Fruit fly (Drosophila melanogaster): ENCODE results near the gene CG14974.

The CG14974 gene

DNA sequence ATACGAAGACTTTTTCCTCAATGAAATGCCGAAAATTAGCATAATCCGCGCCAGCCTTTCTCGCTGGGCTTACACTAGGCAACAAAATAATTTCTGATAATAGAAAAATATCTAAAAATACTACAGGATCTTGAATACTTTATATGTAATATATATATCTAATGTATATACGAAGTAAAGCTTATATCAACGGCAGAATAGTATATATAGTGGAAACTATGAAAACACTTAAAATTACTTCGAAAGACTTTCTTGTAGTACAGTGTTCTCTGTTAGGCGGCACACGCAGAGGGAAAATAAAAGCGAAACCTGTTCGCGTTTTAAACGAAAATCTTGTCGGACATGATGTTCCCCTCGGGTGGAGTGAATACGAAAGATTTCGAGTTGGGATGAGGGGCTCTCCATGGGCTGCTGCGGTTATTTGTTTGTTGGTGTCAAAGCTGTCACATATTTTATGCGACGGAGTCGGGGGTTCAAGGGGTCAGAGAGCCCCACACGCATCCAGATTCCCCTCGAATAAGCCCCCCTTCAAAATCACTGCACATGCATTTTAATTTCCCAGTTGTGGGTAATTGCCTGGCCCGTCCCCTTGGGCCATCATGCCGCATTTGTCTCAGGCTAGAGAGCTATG is 13.4 kb upstream of the CG14974 start (continued):
- TF ChIP-seq CG34224 (GFP tag; IDR thresholded peaks at IDR 0.05; ENCODE audit: partially characterized antibody) (no peak), CG31388 (GFP tag; optimal IDR thresholded peaks at IDR 0.05) (no peak), Sin3A (optimal IDR thresholded peaks at IDR 0.05) (no peak), CG7271 (tag; optimal IDR thresholded peaks at IDR 0.05) (no peak), trh (GFP tag; optimal IDR thresholded peaks at IDR 0.05) (no peak), CG15011 (GFP tag; optimal IDR thresholded peaks at IDR 0.05) (no peak), CG2199 (GFP tag; IDR thresholded peaks at IDR 0.05) (no peak), CG14050 (GFP tag; IDR thresholded peaks at IDR 0.05) (no peak), Kr (GFP tag; optimal IDR thresholded peaks at IDR 0.05) (no peak), Sry-β (GFP tag; optimal IDR thresholded peaks at IDR 0.05) (peak; percentile 24), CG3065 (GFP tag; optimal IDR thresholded peaks at IDR 0.05) (peak; percentile 10), Sox102F (GFP tag; optimal IDR thresholded peaks at IDR 0.05) (peak; percentile 78), caup (GFP tag; optimal IDR thresholded peaks at IDR 0.05; ENCODE audit: severe bottlenecking) (peak; percentile 2), gsb-n (tag; optimal IDR thresholded peaks at IDR 0.05) (peak; percentile 83), Trl (optimal IDR thresholded peaks at IDR 0.05) (no peak), Trl (GFP tag; optimal IDR thresholded peaks at IDR 0.05) (no peak), CG12942 (GFP tag; optimal IDR thresholded peaks at IDR 0.05) (no peak), CG14860 (GFP tag; IDR thresholded peaks at IDR 0.05; ENCODE audit: partially characterized antibody) (no peak), Atf-2 (GFP tag; optimal IDR thresholded peaks at IDR 0.05) (no peak), Max (GFP tag; optimal IDR thresholded peaks at IDR 0.05) (no peak), CG18011 (GFP tag; optimal IDR thresholded peaks at IDR 0.05) (no peak), CG2875 (GFP tag; optimal IDR thresholded peaks at IDR 0.05) (peak; percentile 49), CG17328 (GFP tag; IDR thresholded peaks at IDR 0.05) (peak; percentile 80), inv (GFP tag; IDR thresholded peaks at IDR 0.05; ENCODE audit: partially characterized antibody) (no peak), CG9797 (GFP tag; optimal IDR thresholded peaks at IDR 0.05) (no peak), CG7928 (GFP tag; optimal IDR thresholded peaks at IDR 0.05) (no peak), CG15514 (GFP tag; optimal IDR thresholded peaks at IDR 0.05) (no peak), CG18619 (GFP tag; optimal IDR thresholded peaks at IDR 0.05) (peak; percentile 5), ttk (GFP tag; IDR thresholded peaks at IDR 0.05) (no peak; the same call in 1 of the 2 replicates), yki (optimal IDR thresholded peaks at IDR 0.05) (no peak), Dfd (GFP tag; optimal IDR thresholded peaks at IDR 0.05) (no peak), Xrp1 (GFP tag; IDR thresholded peaks at IDR 0.05) (peak; percentile 75), Hr51 (GFP tag; optimal IDR thresholded peaks at IDR 0.05) (peak in 1 of 2 experiments; percentile 80), psq (GFP tag; optimal IDR thresholded peaks at IDR 0.05) (no peak), dpn (GFP tag; optimal IDR thresholded peaks at IDR 0.05) (peak in 1 of 2 experiments; percentile 38), aop (GFP tag; IDR thresholded peaks at IDR 0.05) (no peak), MESR4 (GFP tag; optimal IDR thresholded peaks at IDR 0.05) (no peak), p53 (GFP tag; optimal IDR thresholded peaks at IDR 0.05) (no peak), CG10979 (tag; optimal IDR thresholded peaks at IDR 0.05) (peak; percentile 87), CG7963 (GFP tag; IDR thresholded peaks at IDR 0.05; ENCODE audit: partially characterized antibody) (no peak), Spps (tag; optimal IDR thresholded peaks at IDR 0.05) (peak; percentile 75), dimm (GFP tag; IDR thresholded peaks at IDR 0.05) (no peak), zen (tag; optimal IDR thresholded peaks at IDR 0.05) (peak; percentile 15), Poxn (GFP tag; IDR thresholded peaks at IDR 0.05) (no peak), Bteb2 (GFP tag; optimal IDR thresholded peaks at IDR 0.05) (no peak), CG11093 (GFP tag; IDR thresholded peaks at IDR 0.05) (peak; percentile 57; the same call in 1 of the 3 replicates), crc (GFP tag; optimal IDR thresholded peaks at IDR 0.05) (no peak), bcd (GFP tag; optimal IDR thresholded peaks at IDR 0.05) (peak; percentile 61), ap (GFP tag; IDR thresholded peaks at IDR 0.05) (peak; percentile 52; the same call in 1 of the 2 replicates), HLH54F (GFP tag; optimal IDR thresholded peaks at IDR 0.05) (no peak), gcm2 (GFP tag; optimal IDR thresholded peaks at IDR 0.05) (no peak)

Data from whole organism, embryonic.